Fruit fly (Drosophila melanogaster) whole organism: ENCODE measurements around the gene Myc.

Experiments used
- CG8478 ChIP-seq: fragments of >200 bp; optimal IDR thresholded peaks from 2 replicates; lab custom pipeline; 2018; ENCODE audit warnings: inconsistent platforms
- EcR ChIP-seq, 2 experiments: fragments of >200 bp; optimal IDR thresholded peaks; 2 replicates each; lab custom pipeline; 2017; ENCODE audit warnings: missing biosample characterization in 2 of 2, missing genetic modification characterization in 2 of 2, missing genetic modification reagents in 2 of 2
- pan ChIP-seq: fragments of >200 bp; optimal IDR thresholded peaks from 2 replicates; lab custom pipeline; 2017
- psq ChIP-seq: fragments of >200 bp; optimal IDR thresholded peaks from 2 replicates; lab custom pipeline; 2017
- usp ChIP-seq: fragments of >200 bp; optimal IDR thresholded peaks from 2 replicates; lab custom pipeline; 2017; ENCODE audit warnings: missing biosample characterization, missing genetic modification characterization, mixed read lengths

DNA sequence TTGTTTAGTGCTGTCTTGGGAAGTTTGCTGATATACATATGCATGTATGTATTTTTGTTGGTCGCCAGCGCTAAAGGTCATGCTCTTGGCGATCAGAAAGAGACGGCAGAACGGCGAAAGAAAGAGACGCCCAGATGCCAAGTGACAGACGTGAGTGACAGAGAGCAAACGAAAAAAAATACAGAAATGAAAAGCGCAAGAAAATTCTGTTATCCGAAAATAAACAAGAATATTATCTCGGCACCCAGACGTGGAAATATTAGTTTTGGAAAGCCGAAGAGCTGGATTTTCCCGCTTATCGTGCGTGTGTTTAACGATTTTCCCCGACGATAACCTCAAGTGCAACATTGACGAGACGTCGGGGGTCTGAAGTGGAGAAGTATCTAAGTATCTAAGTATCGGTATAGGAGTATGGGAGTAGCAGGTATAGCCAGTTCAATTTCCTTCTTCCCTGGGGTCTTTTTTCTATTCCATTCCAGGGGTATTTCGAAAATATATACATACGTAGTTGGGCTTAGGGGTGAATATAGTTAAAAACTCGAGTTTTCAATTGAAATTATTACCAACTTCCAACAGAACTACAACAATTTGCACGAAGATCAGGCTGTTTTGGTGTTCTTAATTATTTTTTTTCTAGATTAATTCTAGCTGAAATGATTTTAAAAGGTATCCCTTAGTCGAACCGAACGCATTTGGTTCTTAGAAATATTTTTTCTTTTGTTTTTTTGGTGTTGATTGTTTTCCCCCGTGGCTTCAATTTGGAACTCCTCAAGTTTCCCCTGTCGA, 5.9 kb upstream of the Myc start:
- TF ChIP-seq pan (lab: Kevin White, UChicago), result no peak
- TF ChIP-seq EcR (GFP tag; optimal IDR thresholded peaks at IDR 0.05; lab: Kevin White, UChicago), result no peak
- no peak for TF ChIP-seq CG8478
- TF ChIP-seq psq, result no peak
- TF ChIP-seq usp, result no peak
